Fruit fly (Drosophila melanogaster) whole organism, wandering third instar larva: ENCODE results near the gene ZnT77C.

Experiments used
- Abd-B ChIP-seq: fragments of >200 bp; optimal IDR thresholded peaks from 2 replicates; lab custom pipeline; 2017; ENCODE audit warnings: missing biosample characterization, missing genetic modification characterization
- CG32264 ChIP-seq: fragments of 200-800 bp; sonication (Bioruptor generic); optimal IDR thresholded peaks from 2 replicates; lab custom pipeline; 2016; ENCODE audit warnings: missing biosample characterization, missing genetic modification characterization
- CG9705 ChIP-seq: fragments of 200-800 bp; sonication (Bioruptor generic); optimal IDR thresholded peaks from 2 replicates; lab custom pipeline; 2018; ENCODE audit warnings: missing biosample characterization, mild to moderate bottlenecking, missing genetic modification characterization
- CrebA ChIP-seq: fragments of 200-800 bp; sonication (Bioruptor generic); optimal IDR thresholded peaks from 2 replicates; lab custom pipeline; 2016; ENCODE audit warnings: missing biosample characterization, mild to moderate bottlenecking, missing genetic modification characterization, borderline replicate concordance
- Dfd ChIP-seq: fragments of >200 bp; optimal IDR thresholded peaks from 2 replicates; lab custom pipeline; 2017; ENCODE audit warnings: missing biosample characterization, missing genetic modification characterization
- Dif ChIP-seq: fragments of 200-275, 200-300 bp; sonication (Bioruptor generic); optimal IDR thresholded peaks from 2 replicates; lab custom pipeline; 2018; ENCODE audit warnings: missing biosample characterization, missing genetic modification characterization; ENCODE audit not compliant: partially characterized antibody
- GATAd ChIP-seq: sonication (Bioruptor generic); optimal IDR thresholded peaks from 2 replicates; lab custom pipeline; 2016; ENCODE audit warnings: missing biosample characterization, missing genetic modification characterization
- HLH106 ChIP-seq: fragments of 200-800 bp; optimal IDR thresholded peaks from 3 replicates; lab custom pipeline; 2019; ENCODE audit warnings: missing biosample characterization, mild to moderate bottlenecking, missing genetic modification characterization, moderate library complexity
- Hnf4 ChIP-seq: fragments of 200-800 bp; sonication (Bioruptor generic); optimal IDR thresholded peaks from 2 replicates; lab custom pipeline; 2016; ENCODE audit warnings: missing biosample characterization, mild to moderate bottlenecking, missing genetic modification characterization
- Hr78 ChIP-seq: fragments of >200 bp; optimal IDR thresholded peaks from 2 replicates; lab custom pipeline; 2017; ENCODE audit warnings: missing biosample characterization, missing genetic modification characterization
- Hr83 ChIP-seq: fragments of 200-300 bp; sonication (Bioruptor generic); optimal IDR thresholded peaks from 2 replicates; lab custom pipeline; 2016; ENCODE audit warnings: missing biosample characterization, mild to moderate bottlenecking, missing genetic modification characterization, moderate library complexity; ENCODE audit not compliant: poor library complexity, severe bottlenecking
- Jra ChIP-seq: sonication (Bioruptor generic); optimal IDR thresholded peaks from 2 replicates; lab custom pipeline; 2016; ENCODE audit warnings: missing biosample characterization, missing genetic modification characterization
- Mio ChIP-seq: sonication (Bioruptor generic); optimal IDR thresholded peaks from 2 replicates; lab custom pipeline; 2016; ENCODE audit warnings: missing biosample characterization, missing genetic modification characterization
- Myc ChIP-seq: fragments of >200 bp; optimal IDR thresholded peaks from 2 replicates; lab custom pipeline; 2017
- N ChIP-seq: fragments of >200 bp; optimal IDR thresholded peaks from 2 replicates; lab custom pipeline; 2018; ENCODE audit warnings: missing biosample characterization, missing external identifiers, missing genetic modification characterization
- OdsH ChIP-seq: fragments of 200-800 bp; sonication (Bioruptor generic); optimal IDR thresholded peaks from 2 replicates; lab custom pipeline; 2016; ENCODE audit warnings: missing biosample characterization, mild to moderate bottlenecking, missing genetic modification characterization
- Rel ChIP-seq, 2 experiments: fragments of 200-800 bp; sonication (Bioruptor generic) in 1 of 2; optimal IDR thresholded peaks; 2 replicates in 1 of 2; 3 replicates in 1 of 2; lab custom pipeline; 2016 to 2019; ENCODE audit warnings: mild to moderate bottlenecking in 2 of 2, missing biosample characterization in 2 of 2, missing genetic modification characterization in 2 of 2, moderate library complexity in 1 of 2
- Sp1 ChIP-seq: fragments of 200-800 bp; sonication (Bioruptor generic); optimal IDR thresholded peaks from 3 replicates; lab custom pipeline; 2019; ENCODE audit warnings: missing biosample characterization, mild to moderate bottlenecking, missing genetic modification characterization, moderate library complexity
- Vsx2 ChIP-seq: fragments of 200-300, 225-300 bp; sonication (Bioruptor generic); optimal IDR thresholded peaks from 2 replicates; lab custom pipeline; 2018; ENCODE audit warnings: missing biosample characterization, missing genetic modification characterization; ENCODE audit not compliant: partially characterized antibody
- br ChIP-seq: fragments of 200-800 bp; sonication (Bioruptor generic); optimal IDR thresholded peaks from 2 replicates; lab custom pipeline; 2016; ENCODE audit warnings: missing biosample characterization, missing genetic modification characterization
- brk ChIP-seq: fragments of 200-800 bp; sonication (Bioruptor generic); optimal IDR thresholded peaks from 2 replicates; lab custom pipeline; 2016; ENCODE audit warnings: missing biosample characterization, mild to moderate bottlenecking, missing genetic modification characterization
- dl ChIP-seq, 2 experiments: fragments of 175-275, 200-275 bp in 1 of 2; fragments of 200-275 bp in 1 of 2; sonication (Bioruptor generic); optimal IDR thresholded peaks; lab custom pipeline; 2018; ENCODE audit warnings: mild to moderate bottlenecking in 2 of 2, missing biosample characterization in 2 of 2, missing genetic modification characterization in 2 of 2, moderate library complexity in 2 of 2; ENCODE audit not compliant: partially characterized antibody in 2 of 2, insufficient read depth in 1 of 2
- dmrt93B ChIP-seq: fragments of 200-800 bp; sonication (Bioruptor generic); optimal IDR thresholded peaks from 2 replicates; lab custom pipeline; 2018; ENCODE audit warnings: missing biosample characterization, mild to moderate bottlenecking, missing genetic modification characterization
- dsf ChIP-seq: sonication (Bioruptor generic); optimal IDR thresholded peaks from 2 replicates; lab custom pipeline; 2016; ENCODE audit warnings: missing biosample characterization, missing genetic modification characterization, borderline replicate concordance
- ey ChIP-seq: fragments of 200-800 bp; sonication (Bioruptor generic); optimal IDR thresholded peaks from 2 replicates; lab custom pipeline; 2016; ENCODE audit warnings: missing biosample characterization, missing genetic modification characterization
- foxo ChIP-seq, 2 experiments: fragments of 200-800 bp; sonication (Bioruptor generic); optimal IDR thresholded peaks; 2 replicates in 1 of 2; 3 replicates in 1 of 2; lab custom pipeline; 2016 to 2017; ENCODE audit warnings: missing biosample characterization in 2 of 2, missing genetic modification characterization in 2 of 2
- fru ChIP-seq: fragments of 200-800 bp; sonication (Bioruptor generic); optimal IDR thresholded peaks from 3 replicates; lab custom pipeline; 2016; ENCODE audit warnings: missing biosample characterization, mild to moderate bottlenecking, missing genetic modification characterization
- h ChIP-seq: fragments of 200-800 bp; sonication (Bioruptor generic); optimal IDR thresholded peaks from 3 replicates; lab custom pipeline; 2016; ENCODE audit warnings: missing biosample characterization, mild to moderate bottlenecking, missing genetic modification characterization
- jim ChIP-seq: fragments of 175-275, 200-325 bp; sonication (Bioruptor generic); optimal IDR thresholded peaks from 2 replicates; lab custom pipeline; 2016; ENCODE audit warnings: missing biosample characterization, mild to moderate bottlenecking, missing genetic modification characterization
- lola ChIP-seq: fragments of >200 bp; optimal IDR thresholded peaks from 2 replicates; lab custom pipeline; 2017; ENCODE audit warnings: missing biosample characterization, missing genetic modification characterization
- pan ChIP-seq: fragments of >200 bp; optimal IDR thresholded peaks from 2 replicates; lab custom pipeline; 2017
- psq ChIP-seq: fragments of 200-800 bp; sonication (Bioruptor generic); optimal IDR thresholded peaks from 3 replicates; lab custom pipeline; 2017; ENCODE audit warnings: missing biosample characterization, mild to moderate bottlenecking, missing genetic modification characterization, moderate library complexity
- rgr ChIP-seq: fragments of 200-800 bp; sonication (Bioruptor generic); optimal IDR thresholded peaks from 3 replicates; lab custom pipeline; 2016; ENCODE audit warnings: missing biosample characterization, mild to moderate bottlenecking, missing genetic modification characterization
- sage ChIP-seq: fragments of 200-800 bp; sonication (Bioruptor generic); optimal IDR thresholded peaks from 2 replicates; lab custom pipeline; 2016; ENCODE audit warnings: missing biosample characterization, mild to moderate bottlenecking, missing genetic modification characterization
- sv ChIP-seq: fragments of 200-800 bp; sonication (Bioruptor generic); optimal IDR thresholded peaks from 3 replicates; lab custom pipeline; 2016; ENCODE audit warnings: missing biosample characterization, missing genetic modification characterization
- tai ChIP-seq: sonication (Bioruptor generic); optimal IDR thresholded peaks from 2 replicates; lab custom pipeline; 2016; ENCODE audit warnings: missing biosample characterization, missing genetic modification characterization
- usp ChIP-seq: fragments of >200 bp; optimal IDR thresholded peaks from 2 replicates; lab custom pipeline; 2017; ENCODE audit warnings: missing biosample characterization, missing genetic modification characterization
- woc ChIP-seq: sonication (Bioruptor generic); optimal IDR thresholded peaks from 2 replicates; lab custom pipeline; 2016; ENCODE audit warnings: missing biosample characterization, mild to moderate bottlenecking, missing genetic modification characterization

The ZnT77C gene

dm6 chr3L:20491525-20492132 is 3.1 kb downstream of the ZnT77C start, which contains the start of gene ND-39:
TSS of gene ND-39 (plus strand) at chr3L:20492082.
- TF ChIP-seq Hr83 (GFP tag; lab: Kevin White, UChicago) (no peak), h (peak; percentile 17)
- TF ChIP-seq, all 38 proteins: peak for 1

DNA sequence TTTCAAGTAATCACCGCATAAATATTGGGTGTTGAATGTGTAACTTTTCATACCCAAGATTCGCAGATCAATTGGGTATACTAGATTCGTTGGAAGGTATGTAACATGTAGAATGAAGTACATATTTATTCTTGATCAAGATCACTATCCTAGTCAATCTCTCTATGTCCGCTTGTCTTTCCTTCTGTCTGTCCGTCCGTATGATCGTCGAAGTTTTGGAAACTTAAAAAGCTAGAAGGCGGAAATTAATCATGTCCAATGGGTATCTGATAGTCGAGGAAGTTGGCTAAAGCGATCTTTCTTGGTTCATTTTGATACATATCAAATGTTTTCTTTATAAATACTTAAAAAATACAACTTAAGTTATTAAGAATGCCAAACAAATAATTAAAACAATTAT is 7.1 kb downstream of the ZnT77C start:
- no peak for TF ChIP-seq Mio
- TF ChIP-seq usp (GFP tag; lab: Kevin White, UChicago): no peak
- no peak for TF ChIP-seq rgr (GFP tag; lab: Kevin White, UChicago)
- no peak for TF ChIP-seq lola (GFP tag; lab: Kevin White, UChicago)
- no peak for TF ChIP-seq GATAd
- no peak for TF ChIP-seq Sp1 (GFP tag; lab: Kevin White, UChicago)
- no peak for TF ChIP-seq Hnf4 (GFP tag; lab: Kevin White, UChicago)
- no peak for TF ChIP-seq Vsx2 (GFP tag; lab: Kevin White, UChicago)
- TF ChIP-seq sv (GFP tag; lab: Kevin White, UChicago): no peak
- no peak for TF ChIP-seq Abd-B (GFP tag; lab: Kevin White, UChicago)
- TF ChIP-seq brk (GFP tag; lab: Kevin White, UChicago): no peak
- no peak for TF ChIP-seq fru (GFP tag; lab: Kevin White, UChicago)
- no peak for TF ChIP-seq jim (GFP tag; lab: Kevin White, UChicago)
- no peak for TF ChIP-seq br (GFP tag; lab: Kevin White, UChicago)
- TF ChIP-seq, all 38 proteins: peak for 0

DNA sequence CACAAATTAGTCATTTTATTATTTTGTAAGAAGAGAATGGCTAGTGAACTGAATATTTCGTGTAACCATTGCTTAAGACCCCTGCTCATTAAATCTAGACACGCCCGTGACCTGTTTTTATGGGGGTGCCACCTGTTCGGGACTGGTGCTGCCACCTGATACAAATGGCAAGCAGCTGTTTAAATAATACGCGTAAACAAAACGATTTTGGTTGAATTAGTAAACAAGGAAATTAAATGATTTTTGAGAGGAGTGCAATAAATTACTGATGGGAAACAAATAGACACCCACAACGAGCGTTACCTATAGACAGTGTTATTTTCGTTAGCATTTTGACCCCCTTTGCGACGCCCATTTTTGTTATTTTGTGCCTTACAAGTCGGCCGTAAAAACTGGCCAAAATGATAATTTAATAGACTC is 19.9 kb downstream of the ZnT77C start:
- TF ChIP-seq CG9705 (GFP tag; lab: Kevin White, UChicago) (peak; percentile 76), woc (GFP tag; lab: Kevin White, UChicago) (peak; percentile 82), Rel (GFP tag; optimal IDR thresholded peaks at IDR 0.05; lab: Kevin White, UChicago) (peak; percentile 19), Rel (tag; optimal IDR thresholded peaks at IDR 0.05; lab: Kevin White, UChicago) (peak; percentile 75), usp (GFP tag; lab: Kevin White, UChicago) (no peak), jim (GFP tag; lab: Kevin White, UChicago) (peak; percentile 56), h (peak; percentile 91), rgr (GFP tag; lab: Kevin White, UChicago) (peak; percentile 92), Abd-B (GFP tag; lab: Kevin White, UChicago) (no peak), fru (GFP tag; lab: Kevin White, UChicago) (peak; percentile 83), Hnf4 (GFP tag; lab: Kevin White, UChicago) (peak; percentile 93), pan (no peak), Vsx2 (GFP tag; lab: Kevin White, UChicago) (no peak), dl (GFP tag; optimal IDR thresholded peaks at IDR 0.05; lab: Kevin White, UChicago; ENCODE audit: insufficient read depth in 1 of 2, partially characterized antibody in 2 of 2) (no peak), N (no peak), Mio (peak; percentile 2), dmrt93B (peak; percentile 68), ey (GFP tag; lab: Kevin White, UChicago) (peak; percentile 85), OdsH (GFP tag; lab: Kevin White, UChicago) (peak; percentile 88), dsf (peak; percentile 53), Dfd (GFP tag; lab: Kevin White, UChicago) (no peak), Myc (lab: Kevin White, UChicago) (no peak), foxo (GFP tag; optimal IDR thresholded peaks at IDR 0.05; lab: Kevin White, UChicago) (peak; percentile 54 to 96), GATAd (peak; percentile 82), tai (GFP tag; lab: Kevin White, UChicago) (peak; percentile 92), Jra (GFP tag; lab: Kevin White, UChicago) (peak; percentile 83), CG32264 (GFP tag; lab: Kevin White, UChicago) (peak; percentile 67), Dif (no peak), Hr83 (GFP tag; lab: Kevin White, UChicago) (peak; percentile 99), sv (GFP tag; lab: Kevin White, UChicago) (peak; percentile 84), HLH106 (tag; lab: Kevin White, UChicago) (peak; percentile 86), psq (GFP tag; lab: Kevin White, UChicago) (peak; percentile 86), lola (GFP tag; lab: Kevin White, UChicago) (no peak), Hr78 (GFP tag; lab: Kevin White, UChicago) (no peak), Sp1 (GFP tag; lab: Kevin White, UChicago) (peak; percentile 87), brk (GFP tag; lab: Kevin White, UChicago) (peak; percentile 88), sage (GFP tag; lab: Kevin White, UChicago) (peak; percentile 71), br (GFP tag; lab: Kevin White, UChicago) (peak; percentile 86), CrebA (GFP tag; lab: Kevin White, UChicago) (no peak)
